Fruit fly (Drosophila melanogaster) whole organism, pupa: ENCODE data around the gene CG4613.
A peak's percentile ranks its signal among the peaks of the same experiment; 100 is the strongest.

ENCODE experiments used
- CG10348 ChIP-seq: fragments of 200-800 bp; sonication (Bioruptor generic); IDR thresholded peaks from 2 replicates; pipeline ENCODE4 v1.3.6; 2022; ENCODE audit warnings: missing biosample characterization, missing genetic modification characterization
- CG12605 ChIP-seq: fragments of 200-800 bp; sonication (Bioruptor generic); IDR thresholded peaks from 2 replicates; pipeline ENCODE4 v1.3.6; 2022; ENCODE audit warnings: missing biosample characterization, missing genetic modification characterization
- CG13204 ChIP-seq: fragments of 200-800 bp; sonication (Bioruptor generic); optimal IDR thresholded peaks from 2 replicates; lab custom pipeline; 2018; ENCODE audit warnings: missing biosample characterization, mild to moderate bottlenecking, missing genetic modification characterization, moderate library complexity
- CG14655 ChIP-seq: fragments of 200-800 bp; sonication (Bioruptor generic); optimal IDR thresholded peaks from 3 replicates; lab custom pipeline; 2017; ENCODE audit warnings: mild to moderate bottlenecking, missing biosample characterization, missing genetic modification reagents, missing genetic modification characterization
- CG15710 ChIP-seq: fragments of 200-800 bp; sonication (Bioruptor generic); optimal IDR thresholded peaks from 2 replicates; lab custom pipeline; 2018; ENCODE audit warnings: missing biosample characterization, mild to moderate bottlenecking, missing genetic modification characterization, moderate library complexity
- CG17806 ChIP-seq: fragments of 200-800 bp; sonication (Bioruptor generic); optimal IDR thresholded peaks from 2 replicates; lab custom pipeline; 2018; ENCODE audit warnings: missing biosample characterization, mild to moderate bottlenecking, missing genetic modification characterization, moderate library complexity
- CG32121 ChIP-seq: fragments of 200-800 bp; sonication (Bioruptor generic); IDR thresholded peaks from 2 replicates; pipeline ENCODE4 v1.3.6; 2022; ENCODE audit warnings: missing biosample characterization, missing genetic modification characterization
- CG34367 ChIP-seq: fragments of 200-800 bp; sonication (Bioruptor generic); optimal IDR thresholded peaks from 2 replicates; lab custom pipeline; 2018; ENCODE audit warnings: missing biosample characterization, mild to moderate bottlenecking, missing genetic modification characterization
- CG4496 ChIP-seq: fragments of 200-800 bp; sonication (Bioruptor generic); IDR thresholded peaks from 3 replicates; pipeline ENCODE4 v1.3.6; 2022; ENCODE audit warnings: missing biosample characterization, missing genetic modification characterization
- CG8159 ChIP-seq: fragments of 200-800 bp; sonication (Bioruptor generic); optimal IDR thresholded peaks from 3 replicates; lab custom pipeline; 2018; ENCODE audit warnings: missing biosample characterization, mild to moderate bottlenecking, missing genetic modification characterization, moderate library complexity
- CG8301 ChIP-seq: fragments of 200-800 bp; sonication (Bioruptor generic); optimal IDR thresholded peaks from 2 replicates; lab custom pipeline; 2018; ENCODE audit warnings: missing biosample characterization, mild to moderate bottlenecking, missing genetic modification characterization
- CG9948 ChIP-seq: fragments of 200-800 bp; sonication (Bioruptor generic); optimal IDR thresholded peaks from 2 replicates; lab custom pipeline; 2018; ENCODE audit warnings: missing biosample characterization, mild to moderate bottlenecking, missing genetic modification characterization, moderate library complexity
- D1 ChIP-seq: fragments of 200-800 bp; sonication (Bioruptor generic); optimal IDR thresholded peaks from 2 replicates; lab custom pipeline; 2018; ENCODE audit warnings: missing biosample characterization, mild to moderate bottlenecking, missing genetic modification characterization, moderate library complexity
- EcR ChIP-seq: fragments of 200-800 bp; sonication (Bioruptor generic); optimal IDR thresholded peaks from 3 replicates; lab custom pipeline; 2019; ENCODE audit warnings: missing biosample characterization, missing genetic modification characterization, mild to moderate bottlenecking, moderate library complexity, missing genetic modification reagents
- Ets98B ChIP-seq: fragments of 200-800 bp; sonication (Bioruptor generic); IDR thresholded peaks from 2 replicates; pipeline ENCODE4 v1.3.6; 2022; ENCODE audit warnings: missing biosample characterization, missing genetic modification characterization
- Pif1A ChIP-seq: fragments of 200-800 bp; sonication (Bioruptor generic); optimal IDR thresholded peaks from 3 replicates; lab custom pipeline; 2016; ENCODE audit warnings: missing biosample characterization, missing genetic modification characterization
- Pif1B ChIP-seq: fragments of 200-800 bp; sonication (Bioruptor generic); optimal IDR thresholded peaks from 3 replicates; lab custom pipeline; 2016; ENCODE audit warnings: missing biosample characterization, missing genetic modification characterization
- Snoo ChIP-seq: fragments of 200-800 bp; sonication (Bioruptor generic); optimal IDR thresholded peaks from 3 replicates; lab custom pipeline; 2017; ENCODE audit warnings: missing biosample characterization, mild to moderate bottlenecking, missing genetic modification characterization, inconsistent platforms
- fd96Ca ChIP-seq: fragments of 200-800 bp; sonication (Bioruptor generic); IDR thresholded peaks from 3 replicates; pipeline ENCODE4 v1.3.6; 2022; ENCODE audit warnings: missing biosample characterization, missing genetic modification characterization
- gl ChIP-seq: fragments of 200-800 bp; sonication (Bioruptor generic); optimal IDR thresholded peaks from 2 replicates; lab custom pipeline; 2018; ENCODE audit warnings: missing biosample characterization, mild to moderate bottlenecking, missing genetic modification characterization
- rn ChIP-seq: fragments of 200-800 bp; sonication (Bioruptor generic); IDR thresholded peaks from 2 replicates; pipeline ENCODE4 v1.3.6; 2022; ENCODE audit warnings: missing biosample characterization, missing genetic modification characterization

The CG4613 gene

dm6 chr3L:14533110-14533509 is 11.6 kb upstream of the CG4613 start:
- no peak for TF ChIP-seq D1
- TF ChIP-seq CG17806 (tag; lab: Kevin White, UChicago) = no peak
- no peak for TF ChIP-seq rn (GFP tag; lab: Robert Waterston, UW)
- TF ChIP-seq CG32121 (GFP tag; lab: Robert Waterston, UW) = no peak
- TF ChIP-seq CG9948 (tag; lab: Kevin White, UChicago) = no peak
- TF ChIP-seq EcR (GFP tag; lab: Kevin White, UChicago) = no peak
- TF ChIP-seq gl = no peak
- TF ChIP-seq CG10348 (GFP tag; lab: Robert Waterston, UW) = no peak
- no peak for TF ChIP-seq CG4496 (GFP tag; lab: Robert Waterston, UW)
- no peak for TF ChIP-seq CG8159 (tag; lab: Kevin White, UChicago)
- no peak for TF ChIP-seq Pif1A
- no peak for TF ChIP-seq Snoo (tag; lab: Kevin White, UChicago)
- TF ChIP-seq CG34367 (tag; lab: Kevin White, UChicago) = no peak
- no peak for TF ChIP-seq Ets98B (GFP tag; lab: Robert Waterston, UW)
- no peak for TF ChIP-seq CG14655 (GFP tag; lab: Kevin White, UChicago)

DNA sequence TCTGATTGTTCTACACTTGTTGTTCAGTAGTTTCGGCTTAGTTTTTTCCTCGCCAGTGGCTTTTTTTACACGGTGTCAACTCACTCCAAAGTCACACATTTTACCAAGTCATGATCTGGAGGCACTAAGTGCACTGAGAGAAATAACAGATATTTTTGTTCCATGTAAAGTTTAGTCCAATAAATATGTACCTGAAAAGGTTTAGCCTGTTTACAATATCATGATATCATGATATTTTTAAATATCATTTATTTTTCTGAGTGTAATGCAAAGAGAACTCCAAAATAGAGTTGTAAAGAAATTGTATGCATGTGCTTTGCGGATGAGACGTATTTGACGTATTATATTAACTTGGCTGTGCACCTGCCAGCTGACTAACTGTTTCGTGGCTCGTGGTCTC is 10.3 kb upstream of the CG4613 start:
- TF ChIP-seq CG8301 (tag; lab: Kevin White, UChicago) (peak; percentile 28), CG14655 (GFP tag; lab: Kevin White, UChicago) (peak; percentile 6), CG12605 (no peak)

dm6 chr3L:14522483-14523362 is 1.2 kb upstream of the CG4613 start:
- no peak for TF ChIP-seq rn (GFP tag; lab: Robert Waterston, UW)
- TF ChIP-seq CG34367 (tag; lab: Kevin White, UChicago) = no peak
- no peak for TF ChIP-seq Ets98B (GFP tag; lab: Robert Waterston, UW)
- TF ChIP-seq CG17806 (tag; lab: Kevin White, UChicago) = no peak
- no peak for TF ChIP-seq gl
- TF ChIP-seq CG32121 (GFP tag; lab: Robert Waterston, UW) = no peak
- no peak for TF ChIP-seq CG15710 (tag; lab: Kevin White, UChicago)
- no peak for TF ChIP-seq CG8301 (tag; lab: Kevin White, UChicago)
- no peak for TF ChIP-seq CG13204 (GFP tag; lab: Kevin White, UChicago)
- no peak for TF ChIP-seq Pif1A
- TF ChIP-seq CG14655 (GFP tag; lab: Kevin White, UChicago) = no peak
- no peak for TF ChIP-seq CG4496 (GFP tag; lab: Robert Waterston, UW)

dm6 chr3L:14517525-14517924 is 4.0 kb downstream of the CG4613 start, which contains the start of gene CG9592:
Gene CG9592 (plus strand): TSS chr3L:14517825.
- TF ChIP-seq CG10348 (GFP tag; lab: Robert Waterston, UW) (no peak), CG8159 (tag; lab: Kevin White, UChicago) (no peak), fd96Ca (GFP tag; lab: Robert Waterston, UW) (no peak), Pif1B (no peak)

dm6 chr3L:14515690-14516089 is 5.8 kb downstream of the CG4613 start:
- TF ChIP-seq D1 (no peak), CG15710 (tag; lab: Kevin White, UChicago) (no peak), Pif1A (no peak), CG10348 (GFP tag; lab: Robert Waterston, UW) (no peak), CG13204 (GFP tag; lab: Kevin White, UChicago) (no peak), CG8159 (tag; lab: Kevin White, UChicago) (no peak), CG34367 (tag; lab: Kevin White, UChicago) (no peak), CG8301 (tag; lab: Kevin White, UChicago) (no peak), rn (GFP tag; lab: Robert Waterston, UW) (no peak), gl (no peak), Ets98B (GFP tag; lab: Robert Waterston, UW) (peak; percentile 31), Snoo (tag; lab: Kevin White, UChicago) (peak; percentile 15), CG9948 (tag; lab: Kevin White, UChicago) (no peak), CG4496 (GFP tag; lab: Robert Waterston, UW) (0 out of 3 replicates have a peak, but pooled peaks have one; percentile 39), Pif1B (no peak), CG32121 (GFP tag; lab: Robert Waterston, UW) (0 out of 2 replicates have a peak, but pooled peaks have one; percentile 23), CG14655 (GFP tag; lab: Kevin White, UChicago) (no peak), EcR (GFP tag; lab: Kevin White, UChicago) (no peak), CG12605 (no peak), fd96Ca (GFP tag; lab: Robert Waterston, UW) (0 out of 3 replicates have a peak, but pooled peaks have one; percentile 36), CG17806 (tag; lab: Kevin White, UChicago) (no peak)
- TF ChIP-seq, all 21 proteins: peak for 5

- TF ChIP-seq CG15710 (tag; lab: Kevin White, UChicago) (no peak), CG10348 (GFP tag; lab: Robert Waterston, UW) (no peak), D1 (no peak), CG34367 (tag; lab: Kevin White, UChicago) (no peak), CG14655 (GFP tag; lab: Kevin White, UChicago) (no peak), CG8301 (tag; lab: Kevin White, UChicago) (no peak), CG32121 (GFP tag; lab: Robert Waterston, UW) (no peak), EcR (GFP tag; lab: Kevin White, UChicago) (no peak), CG8159 (tag; lab: Kevin White, UChicago) (no peak), Pif1A (no peak)
These were observed 8.2 kb downstream of the CG4613 start for dm6 chr3L:14513286-14513685.
